Worm (Caenorhabditis elegans) whole organism, L4/young adult: ENCODE data around the gene C33H5.13.

Source experiments
- dao-5 ChIP-seq: sonication (generic microtip); optimal IDR thresholded peaks from 2 replicates; lab custom pipeline; 2016; ENCODE audit warnings: missing genotype, missing genetic modification characterization, moderate library complexity, missing compliant biosample characterization
- him-1 ChIP-seq: sonication (generic microtip); optimal IDR thresholded peaks from 2 replicates; lab custom pipeline; 2016; ENCODE audit warnings: missing genotype, missing genetic modification reagents, missing genetic modification characterization, missing compliant biosample characterization

- TF ChIP-seq dao-5 (tag; lab: Kevin White, UChicago), result no peak
- no peak for TF ChIP-seq him-1 (tag; lab: Kevin White, UChicago)
Measured at ce11 chrIV:7808583-7808982, 16.5 kb upstream of the C33H5.13 start, which contains the start of gene C33H5.1.
